Worm (Caenorhabditis elegans) whole organism, L4 larva: ENCODE measurements around the gene haf-2.

Experiments used
- ZK546.5 ChIP-seq, 2 experiments: sonication (generic microtip); optimal IDR thresholded peaks; 2 replicates each; lab custom pipeline; 2017; ENCODE audit warnings: missing biosample characterization in 2 of 2, missing genetic modification characterization in 2 of 2
- ceh-62 ChIP-seq: sonication (generic microtip); optimal IDR thresholded peaks from 2 replicates; lab custom pipeline; 2017; ENCODE audit warnings: missing biosample characterization, missing genetic modification characterization
- ces-1 ChIP-seq: fragments of 150-350 bp; sonication (generic microtip); optimal IDR thresholded peaks from 4 replicates; lab custom pipeline; 2014; ENCODE audit warnings: missing biosample characterization, missing genetic modification reagents, missing genetic modification characterization
- fos-1 ChIP-seq: fragments of 150-350 bp; optimal IDR thresholded peaks from 2 replicates; lab custom pipeline; 2014; ENCODE audit warnings: missing biosample characterization, missing genetic modification characterization
- lin-13 ChIP-seq: fragments of 150-350 bp; optimal IDR thresholded peaks from 2 replicates; lab custom pipeline; 2014; ENCODE audit warnings: missing biosample characterization, missing genetic modification reagents, missing genetic modification characterization
- lin-29 ChIP-seq: fragments of 200-800 bp; sonication (Bioruptor generic); IDR thresholded peaks from 2 replicates; pipeline ENCODE4 v1.3.6; 2022; ENCODE audit warnings: missing genetic modification reagents, missing genetic modification characterization, missing compliant biosample characterization
- lin-39 ChIP-seq: fragments of 150-350 bp; optimal IDR thresholded peaks from 2 replicates; lab custom pipeline; 2014; ENCODE audit warnings: missing biosample characterization, missing genetic modification reagents, missing genetic modification characterization
- mep-1 ChIP-seq: fragments of 150-350 bp; sonication (generic microtip); optimal IDR thresholded peaks from 3 replicates; lab custom pipeline; 2014; ENCODE audit warnings: missing biosample characterization, missing genetic modification characterization
- nhr-11 ChIP-seq: fragments of 150-350 bp; optimal IDR thresholded peaks from 2 replicates; lab custom pipeline; 2014; ENCODE audit warnings: missing biosample characterization, missing genetic modification characterization
- nhr-25 ChIP-seq: sonication (generic microtip); optimal IDR thresholded peaks from 2 replicates; lab custom pipeline; 2017; ENCODE audit warnings: missing genetic modification characterization, mild to moderate bottlenecking, missing compliant biosample characterization, antibody characterized with exemption, moderate library complexity, borderline replicate concordance; ENCODE audit not compliant: insufficient read depth
- nhr-6 ChIP-seq: fragments of 150-350 bp; optimal IDR thresholded peaks from 2 replicates; lab custom pipeline; 2014; ENCODE audit warnings: missing biosample characterization, missing genetic modification characterization
- nhr-76 ChIP-seq: fragments of 150-350 bp; optimal IDR thresholded peaks from 2 replicates; lab custom pipeline; 2014; ENCODE audit warnings: missing biosample characterization, missing genetic modification characterization
- pqm-1 ChIP-seq: sonication (generic microtip); optimal IDR thresholded peaks from 2 replicates; lab custom pipeline; 2017; ENCODE audit warnings: missing biosample characterization, missing genetic modification characterization
- skn-1 ChIP-seq: fragments of 150-350 bp; optimal IDR thresholded peaks from 2 replicates; lab custom pipeline; 2014; ENCODE audit warnings: missing biosample characterization, missing genetic modification characterization

- no peak for TF ChIP-seq nhr-25 (tag; lab: Kevin White, UChicago)
- no peak for TF ChIP-seq nhr-11 (tag; lab: Kevin White, UChicago)
- TF ChIP-seq nhr-6 (tag; lab: Kevin White, UChicago), result no peak
- no peak for TF ChIP-seq lin-39
- TF ChIP-seq mep-1 (tag; lab: Kevin White, UChicago), result no peak
- TF ChIP-seq lin-29 (GFP tag; lab: Robert Waterston, UW), result no peak
- no peak for TF ChIP-seq nhr-76 (tag; lab: Kevin White, UChicago)
- TF ChIP-seq ZK546.5 (tag; optimal IDR thresholded peaks at IDR 0.05; lab: Kevin White, UChicago), result no peak
- no peak for TF ChIP-seq lin-13
- TF ChIP-seq pqm-1 (tag; lab: Kevin White, UChicago), result no peak
- TF ChIP-seq fos-1, result no peak
- no peak for TF ChIP-seq ceh-62 (tag; lab: Kevin White, UChicago)
- TF ChIP-seq ces-1 (GFP tag; lab: Kevin White, UChicago), result no peak
- no peak for TF ChIP-seq skn-1 (tag; lab: Kevin White, UChicago)
These were observed 10.4 kb downstream of the haf-2 start for ce11 chrII:7345858-7346257.
